Worm (Caenorhabditis elegans) whole organism, L4 larva: ENCODE measurements around the gene Y45F10B.12.
A peak's percentile ranks its signal among the peaks of the same experiment; 100 is the strongest.
"Not testable (repeated sequence)": the region's sequence is repeated elsewhere in the genome, so short reads cannot be mapped to it uniquely, and the experiment has no call there.

Source experiments
- D1046.2 ChIP-seq: fragments of 200-800 bp; sonication (Bioruptor generic); IDR thresholded peaks from 2 replicates; pipeline ENCODE4 v1.3.6; 2022; ENCODE audit warnings: missing genetic modification characterization, missing compliant biosample characterization
- Y5F2A.4 ChIP-seq: fragments of 200-800 bp; sonication (Bioruptor generic); optimal IDR thresholded peaks from 2 replicates; lab custom pipeline; 2018; ENCODE audit warnings: mild to moderate bottlenecking, missing genetic modification characterization, missing compliant biosample characterization
- ZK337.2 ChIP-seq: fragments of 200-800 bp; sonication (Bioruptor generic); IDR thresholded peaks from 2 replicates; pipeline ENCODE4 v1.3.6; 2022; ENCODE audit warnings: missing genetic modification reagents, missing genetic modification characterization, missing compliant biosample characterization
- aha-1 ChIP-seq: fragments of 150-350 bp; peaks from one replicate; lab custom pipeline; 2014; ENCODE audit warnings: missing biosample characterization, missing genetic modification characterization
- ceh-28 ChIP-seq: fragments of 150-350 bp; optimal IDR thresholded peaks from 2 replicates; lab custom pipeline; 2014; ENCODE audit warnings: missing biosample characterization, missing genetic modification reagents, missing genetic modification characterization
- daf-12 ChIP-seq: fragments of 150-350 bp; optimal IDR thresholded peaks from 2 replicates; lab custom pipeline; 2014; ENCODE audit warnings: missing biosample characterization, missing genetic modification reagents, missing genetic modification characterization
- dmd-8 ChIP-seq: fragments of 200-800 bp; sonication (Bioruptor generic); IDR thresholded peaks from 2 replicates; pipeline ENCODE4 v1.3.6; 2022; ENCODE audit warnings: missing genetic modification characterization, missing compliant biosample characterization
- dmd-9 ChIP-seq: fragments of 200-800 bp; sonication (Bioruptor generic); IDR thresholded peaks from 2 replicates; pipeline ENCODE4 v1.3.6; 2022; ENCODE audit warnings: missing genetic modification reagents, missing genetic modification characterization, missing compliant biosample characterization
- duxl-1 ChIP-seq: sonication (generic microtip); optimal IDR thresholded peaks from 2 replicates; lab custom pipeline; 2016; ENCODE audit warnings: mild to moderate bottlenecking, missing genetic modification characterization, moderate library complexity, missing compliant biosample characterization; ENCODE audit not compliant: poor library complexity
- dve-1 ChIP-seq: sonication (generic microtip); optimal IDR thresholded peaks from 2 replicates; lab custom pipeline; 2017; ENCODE audit warnings: antibody characterized with exemption, mild to moderate bottlenecking, missing genetic modification characterization, missing compliant biosample characterization; ENCODE audit not compliant: insufficient read depth
- egl-43 ChIP-seq: fragments of 200-800 bp; sonication (Bioruptor generic); IDR thresholded peaks from 2 replicates; pipeline ENCODE4 v1.3.6; 2022; ENCODE audit warnings: missing genetic modification reagents, missing genetic modification characterization, missing compliant biosample characterization
- fkh-10 ChIP-seq: fragments of 150-350 bp; optimal IDR thresholded peaks from 2 replicates; lab custom pipeline; 2014; ENCODE audit warnings: missing biosample characterization, missing genetic modification reagents, missing genetic modification characterization
- fos-1 ChIP-seq: fragments of 150-350 bp; optimal IDR thresholded peaks from 2 replicates; lab custom pipeline; 2014; ENCODE audit warnings: missing biosample characterization, missing genetic modification characterization
- gei-8 ChIP-seq: fragments of 200-800 bp; sonication (Bioruptor generic); optimal IDR thresholded peaks from 2 replicates; lab custom pipeline; 2018; ENCODE audit warnings: mild to moderate bottlenecking, missing genetic modification characterization, missing compliant biosample characterization
- hif-1 ChIP-seq, 2 experiments: sonication (generic microtip); optimal IDR thresholded peaks; 2 replicates each; lab custom pipeline; 2016 to 2017; ENCODE audit warnings: missing compliant biosample characterization in 2 of 2, missing genetic modification characterization in 2 of 2, missing genetic modification reagents in 2 of 2, missing genotype in 2 of 2, mild to moderate bottlenecking in 1 of 2
- lim-7 ChIP-seq: fragments of 200-800 bp; sonication (Bioruptor generic); IDR thresholded peaks from 2 replicates; pipeline ENCODE4 v1.3.6; 2022; ENCODE audit warnings: missing genetic modification characterization, missing compliant biosample characterization
- lin-29 ChIP-seq: fragments of 200-800 bp; sonication (Bioruptor generic); IDR thresholded peaks from 2 replicates; pipeline ENCODE4 v1.3.6; 2022; ENCODE audit warnings: missing genetic modification reagents, missing genetic modification characterization, missing compliant biosample characterization
- lin-38 ChIP-seq: fragments of 200-800 bp; sonication (Bioruptor generic); IDR thresholded peaks from 2 replicates; pipeline ENCODE4 v1.3.6; 2022; ENCODE audit warnings: missing genetic modification reagents, missing genetic modification characterization, missing compliant biosample characterization
- lin-39 ChIP-seq: fragments of 150-350 bp; optimal IDR thresholded peaks from 2 replicates; lab custom pipeline; 2014; ENCODE audit warnings: missing biosample characterization, missing genetic modification reagents, missing genetic modification characterization
- mdt-29 ChIP-seq: fragments of 200-800 bp; sonication (Bioruptor generic); IDR thresholded peaks from 2 replicates; pipeline ENCODE4 v1.3.6; 2022; ENCODE audit warnings: missing genetic modification reagents, missing genetic modification characterization, missing compliant biosample characterization
- mes-2 ChIP-seq: sonication (generic microtip); optimal IDR thresholded peaks from 2 replicates; lab custom pipeline; 2016; ENCODE audit warnings: missing genotype, mild to moderate bottlenecking, missing genetic modification characterization, missing compliant biosample characterization; ENCODE audit not compliant: poor library complexity, severe bottlenecking
- nhr-111 ChIP-seq: fragments of 200-800 bp; sonication (Bioruptor generic); optimal IDR thresholded peaks from 2 replicates; lab custom pipeline; 2018; ENCODE audit warnings: mild to moderate bottlenecking, missing genetic modification characterization, missing compliant biosample characterization
- nhr-77 ChIP-seq: fragments of 150-350 bp; optimal IDR thresholded peaks from 2 replicates; lab custom pipeline; 2014; ENCODE audit warnings: missing biosample characterization, missing genetic modification characterization
- pha-4 ChIP-seq, 2 experiments: fragments of 150-350 bp in 1 of 2; fragments of 200-800 bp in 1 of 2; sonication (Bioruptor generic) in 1 of 2; IDR thresholded peaks in 1 of 2; optimal IDR thresholded peaks in 1 of 2; 2 replicates each; pipeline versions ENCODE4 v1.3.6 to Lab custom; 2014 to 2022; ENCODE audit warnings: missing genetic modification characterization in 2 of 2, missing genetic modification reagents in 2 of 2, missing biosample characterization in 1 of 2, missing compliant biosample characterization in 1 of 2
- php-3 ChIP-seq: fragments of 200-800 bp; sonication (Bioruptor generic); IDR thresholded peaks from 2 replicates; pipeline ENCODE4 v1.3.6; 2022; ENCODE audit warnings: missing genetic modification reagents, missing genetic modification characterization, missing compliant biosample characterization
- saeg-2 ChIP-seq: fragments of 200-800 bp; sonication (Bioruptor generic); IDR thresholded peaks from 2 replicates; pipeline ENCODE4 v1.3.6; 2022; ENCODE audit warnings: missing genetic modification reagents, missing genetic modification characterization, missing compliant biosample characterization
- snpc-1.2 ChIP-seq: fragments of 200-800 bp; sonication (Bioruptor generic); IDR thresholded peaks from 2 replicates; pipeline ENCODE4 v1.3.6; 2022; ENCODE audit warnings: missing genetic modification reagents, missing genetic modification characterization, missing compliant biosample characterization
- snpc-4 ChIP-seq: fragments of 150-350 bp; optimal IDR thresholded peaks from 2 replicates; lab custom pipeline; 2014; ENCODE audit warnings: missing biosample characterization, missing genetic modification characterization
- zip-2 ChIP-seq: fragments of 150-350 bp; optimal IDR thresholded peaks from 2 replicates; lab custom pipeline; 2014; ENCODE audit warnings: missing biosample characterization, missing genetic modification characterization

Gene Y45F10B.12

ce11 chrIV:13584646-13585045, 2.6 kb upstream of the Y45F10B.12 start, which contains the start of gene sru-11:
TSS of gene sru-11 (plus strand) at chrIV:13584946.
- TF ChIP-seq duxl-1 (tag; lab: Kevin White, UChicago), result no peak
- no peak for TF ChIP-seq nhr-77
- no peak for TF ChIP-seq zip-2 (tag; lab: Kevin White, UChicago)
- TF ChIP-seq, all 104 proteins: peak for 0

ce11 chrIV:13588544-13589043, 1.3 kb downstream of the Y45F10B.12 start, which contains the start of gene sru-9:
TSS of gene sru-9 (plus strand) at chrIV:13588993.
- TF ChIP-seq snpc-1.2 (GFP tag; lab: Robert Waterston, UW), result peak; percentile 66
- TF ChIP-seq, all 104 proteins: peak for 1; not testable (repeated sequence) for 103

DNA sequence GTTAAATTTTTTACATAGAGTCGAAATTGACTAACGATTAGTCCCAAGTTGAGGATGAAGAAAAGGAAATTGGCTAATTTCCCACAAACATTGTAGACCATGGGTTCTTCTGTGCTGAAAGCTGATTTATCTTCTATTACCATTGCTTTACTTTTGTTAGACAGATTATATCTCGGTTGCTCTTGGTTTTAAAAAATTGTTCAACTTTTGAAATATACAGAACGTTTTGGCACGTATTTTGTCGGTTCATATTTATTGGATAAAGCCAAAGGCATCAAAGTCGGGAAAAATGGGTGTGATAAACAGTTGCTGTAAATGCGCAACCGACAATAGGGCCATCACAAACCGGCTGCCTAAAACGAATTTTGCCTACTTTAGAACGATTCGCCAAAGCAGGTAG, 4.4 kb downstream of the Y45F10B.12 start, which contains the start of gene tsp-5:
TSS of gene tsp-5 (minus strand) at position 101 of the 400 bp plus-strand sequence.
- TF ChIP-seq aha-1 (tag; lab: Kevin White, UChicago) (peak; percentile 33), ceh-28 (tag; lab: Kevin White, UChicago) (no peak), egl-43 (GFP tag; lab: Robert Waterston, UW) (no peak), ZK337.2 (GFP tag; lab: Robert Waterston, UW) (no peak)

DNA sequence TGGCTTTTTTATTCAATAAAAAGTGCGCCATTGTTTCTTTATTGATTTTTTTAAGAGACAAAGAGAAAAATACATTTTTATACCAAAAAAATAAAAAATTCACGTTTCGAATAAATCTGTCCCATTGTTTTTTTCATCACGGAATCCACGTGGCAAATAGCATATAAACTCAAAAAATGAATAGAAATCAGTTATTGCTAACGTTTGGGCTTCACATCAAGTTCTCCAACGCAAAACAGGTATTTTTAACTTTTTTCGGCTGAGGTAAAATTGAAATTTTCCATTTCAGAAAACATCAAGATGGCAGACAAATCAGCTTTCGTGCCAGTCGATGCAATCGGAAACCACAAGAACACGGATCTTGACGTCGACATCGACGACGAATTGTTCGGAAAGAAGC, 6.1 kb downstream of the Y45F10B.12 start, which contains the start of gene Y45F10B.3:
TSS of gene Y45F10B.3 (plus strand) at position 301 of the 400 bp plus-strand sequence.
- no peak for TF ChIP-seq lin-38 (GFP tag; lab: Robert Waterston, UW)
- no peak for TF ChIP-seq pha-4 (GFP tag; IDR thresholded peaks at IDR 0.05; lab: Robert Waterston, UW)
- TF ChIP-seq pha-4 (tag; optimal IDR thresholded peaks at IDR 0.05; lab: Kevin White, UChicago), result no peak
- TF ChIP-seq D1046.2, result no peak
- no peak for TF ChIP-seq dve-1 (tag; lab: Kevin White, UChicago)
- TF ChIP-seq fos-1 (tag; lab: Kevin White, UChicago), result no peak
- no peak for TF ChIP-seq Y5F2A.4 (GFP tag; lab: Kevin White, UChicago)
- TF ChIP-seq saeg-2 (GFP tag; lab: Robert Waterston, UW), result no peak
- no peak for TF ChIP-seq lim-7
- no peak for TF ChIP-seq nhr-111 (GFP tag; lab: Kevin White, UChicago)
- no peak for TF ChIP-seq daf-12 (tag; lab: Kevin White, UChicago)
- no peak for TF ChIP-seq fkh-10 (GFP tag; lab: Kevin White, UChicago)
- TF ChIP-seq hif-1 (tag; optimal IDR thresholded peaks at IDR 0.05; lab: Kevin White, UChicago), result no peak
- no peak for TF ChIP-seq dmd-8 (GFP tag; lab: Robert Waterston, UW)
- no peak for TF ChIP-seq gei-8 (GFP tag; lab: Kevin White, UChicago)
- TF ChIP-seq php-3, result no peak

- not testable (repeated sequence) for TF ChIP-seq dmd-9 (GFP tag; lab: Robert Waterston, UW); mes-2 (tag; lab: Kevin White, UChicago); lin-29 (GFP tag; lab: Robert Waterston, UW)
Measured at ce11 chrIV:13597813-13598212, 10.5 kb downstream of the Y45F10B.12 start, which contains the start of gene Y45F10B.9. TSS of gene Y45F10B.9 (minus strand) at chrIV:13597913.

DNA sequence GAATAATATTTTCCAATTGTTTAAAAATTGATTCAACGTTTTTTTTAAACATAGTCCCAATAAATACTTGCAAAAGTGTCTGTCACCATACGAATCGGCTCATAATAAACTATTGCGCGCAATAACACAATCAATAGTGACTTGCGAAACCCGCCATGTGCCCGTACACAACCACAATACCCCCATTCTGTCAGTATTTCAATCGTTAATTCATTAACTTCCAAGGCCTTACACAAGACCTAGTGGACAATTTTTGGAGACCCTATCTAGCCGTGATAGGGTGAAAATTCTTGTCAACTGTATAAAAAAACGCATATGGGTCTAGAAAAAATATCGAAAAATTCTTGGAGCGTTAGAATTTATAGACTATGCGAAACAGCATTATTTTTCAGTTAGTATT, 13.4 kb downstream of the Y45F10B.12 start:
- TF ChIP-seq snpc-1.2 (GFP tag; lab: Robert Waterston, UW) (peak; percentile 98), snpc-4 (peak; percentile 50), mdt-29 (GFP tag; lab: Robert Waterston, UW) (0 out of 2 replicates have a peak, but pooled peaks have one; percentile 40), lin-39 (no peak)
